Fruit fly (Drosophila melanogaster) Kc167 (cell line): ENCODE data around the gene CG44271.

Experiments
- h ChIP-seq: fragments of >200 bp; optimal IDR thresholded peaks from 3 replicates; lab custom pipeline; 2018; ENCODE audit warnings: missing external identifiers
- psq ChIP-seq: fragments of >200 bp; optimal IDR thresholded peaks from 2 replicates; lab custom pipeline; 2017; ENCODE audit warnings: missing external identifiers
- ttk ChIP-seq: sonication (Bioruptor generic); optimal IDR thresholded peaks from 2 replicates; lab custom pipeline; 2017; ENCODE audit warnings: missing external identifiers

DNA sequence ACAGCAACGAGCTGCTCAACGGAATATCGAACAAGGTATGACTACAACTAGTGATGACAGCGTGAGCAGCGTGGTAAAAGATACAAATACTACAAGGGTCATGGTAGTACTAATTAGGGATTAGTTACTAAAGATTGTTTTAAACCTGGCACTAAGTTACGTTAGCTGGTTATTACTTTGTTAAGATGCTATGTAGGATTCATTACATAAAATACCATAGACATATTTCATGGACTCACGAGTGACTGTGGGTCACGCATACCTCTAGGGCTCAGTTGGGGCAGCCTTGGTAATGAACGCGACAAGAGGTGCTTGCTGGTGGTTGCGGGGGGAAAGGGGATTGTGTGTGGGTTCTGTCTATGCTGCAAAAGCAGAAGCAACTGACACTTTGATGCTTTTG lies 27.1 kb upstream of the CG44271 start:
- no peak for TF ChIP-seq h (lab: Kevin White, UChicago)
- no peak for TF ChIP-seq ttk (lab: Kevin White, UChicago)
- TF ChIP-seq psq (lab: Kevin White, UChicago) = no peak
